Worm (Caenorhabditis elegans): Measurements from ENCODE around the gene ser-1.

Gene ser-1

DNA sequence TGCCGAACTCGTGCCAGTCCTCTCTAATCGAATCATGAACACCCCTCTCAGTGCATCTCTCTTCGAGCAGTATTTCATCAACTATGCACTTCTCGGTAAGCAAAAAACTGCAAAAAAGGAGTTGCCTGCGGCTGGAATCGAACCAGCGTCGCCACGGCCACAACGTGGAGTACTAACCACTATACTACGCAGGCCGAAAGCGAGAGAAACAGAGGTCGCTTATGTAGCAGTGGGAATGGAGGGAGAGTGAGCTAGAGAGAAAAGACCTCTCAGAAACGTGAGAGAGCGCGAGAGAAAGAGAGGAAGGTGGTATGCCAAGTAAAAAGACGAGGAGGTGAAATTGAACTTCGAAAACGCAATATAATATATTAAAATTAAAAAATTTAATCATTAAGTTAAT lies 55.2 kb downstream of the ser-1 start (continued):
- peak; percentile 38 for TF ChIP-seq lin-54 (GFP tag; optimal IDR thresholded peaks at IDR 0.05)
- peak; percentile 97 for TF ChIP-seq tbp1 (GFP tag; optimal IDR thresholded peaks at IDR 0.05)
- no peak for TF ChIP-seq ceh-91 (GFP tag; IDR thresholded peaks at IDR 0.05)
- TF ChIP-seq F57C9.4 (tag; optimal IDR thresholded peaks at IDR 0.05): no peak
- TF ChIP-seq ztf-25 (GFP tag; IDR thresholded peaks at IDR 0.05): peak; percentile 81
- TF ChIP-seq hmg-20 (GFP tag; IDR thresholded peaks at IDR 0.05): peak; percentile 75
- TF ChIP-seq nfya-2 (GFP tag; IDR thresholded peaks at IDR 0.05): no peak
- no peak for TF ChIP-seq nhr-120 (GFP tag; IDR thresholded peaks at IDR 0.05)
- peak; percentile 58; the same call in 1 of the 2 replicates for TF ChIP-seq C17E4.6 (GFP tag; IDR thresholded peaks at IDR 0.05)
- peak; percentile 75 for TF ChIP-seq snpc-1.1 (tag; optimal IDR thresholded peaks at IDR 0.05; ENCODE audit: insufficient read depth)
- peak; percentile 87 for TF ChIP-seq ZK185.1 (tag; optimal IDR thresholded peaks at IDR 0.05; ENCODE audit: poor library complexity, severe bottlenecking)
- peak; percentile 5 for TF ChIP-seq ets-4 (GFP tag; optimal IDR thresholded peaks at IDR 0.05)
- no peak for TF ChIP-seq hlh-12 (tag; optimal IDR thresholded peaks at IDR 0.05)
- peak; percentile 82 for TF ChIP-seq madf-10 (tag; optimal IDR thresholded peaks at IDR 0.05)
- TF ChIP-seq B0336.3 (GFP tag; IDR thresholded peaks at IDR 0.05): peak; percentile 78; the same call in 1 of the 2 replicates
- TF ChIP-seq pbrm-1 (GFP tag; IDR thresholded peaks at IDR 0.05): peak; percentile 91
- peak; percentile 84 for TF ChIP-seq rpc-1 (optimal IDR thresholded peaks at IDR 0.05)
- peak; percentile 88 for TF ChIP-seq rpc-1 (tag; optimal IDR thresholded peaks at IDR 0.05)
- no peak for TF ChIP-seq Y67H2A.10 (GFP tag; conservative IDR thresholded peaks at IDR 0.05)
- peak; percentile 38 for TF ChIP-seq F57A8.1 (GFP tag; optimal IDR thresholded peaks at IDR 0.05)
- TF ChIP-seq atf-7 (tag; optimal IDR thresholded peaks at IDR 0.05): peak; percentile 51
- peak; percentile 54 for TF ChIP-seq egrh-3 (GFP tag; IDR thresholded peaks at IDR 0.05)
- peak; percentile 47 for TF ChIP-seq ztf-18 (tag; optimal IDR thresholded peaks at IDR 0.05)
- peak; percentile 61 for TF ChIP-seq K12H6.12 (tag; optimal IDR thresholded peaks at IDR 0.05)
- 0 out of 2 replicates have a peak, but pooled peaks have one; percentile 30 for TF ChIP-seq let-526 (GFP tag; IDR thresholded peaks at IDR 0.05)
- TF ChIP-seq unc-62 (GFP tag; optimal IDR thresholded peaks at IDR 0.05): no peak
- peak; percentile 36 for TF ChIP-seq nhr-80 (tag; optimal IDR thresholded peaks at IDR 0.05)
- peak; percentile 88 for TF ChIP-seq D2030.7 (GFP tag; IDR thresholded peaks at IDR 0.05)
- TF ChIP-seq pha-4 (tag; optimal IDR thresholded peaks at IDR 0.05): no peak
- TF ChIP-seq lsy-27 (tag; optimal IDR thresholded peaks at IDR 0.05; ENCODE audit: borderline replicate concordance, insufficient read depth): peak; percentile 54
- no peak for TF ChIP-seq lsl-1 (GFP tag; optimal IDR thresholded peaks at IDR 0.05)
- TF ChIP-seq ceh-100 (GFP tag; IDR thresholded peaks at IDR 0.05): no peak
- TF ChIP-seq B0019.2 (GFP tag; conservative IDR thresholded peaks at IDR 0.05): peak; percentile 36; the same call in 1 of the 2 replicates
- peak; percentile 68 for TF ChIP-seq mcd-1 (GFP tag; IDR thresholded peaks at IDR 0.05)
- TF ChIP-seq Y53G8AR.9 (GFP tag; conservative IDR thresholded peaks at IDR 0.05): no peak
- TF ChIP-seq F23B12.7 (tag; optimal IDR thresholded peaks at IDR 0.05; ENCODE audit: insufficient read depth): peak; percentile 71
- TF ChIP-seq K11D2.4 (GFP tag; IDR thresholded peaks at IDR 0.05): peak; percentile 37; the same call in 1 of the 2 replicates
- TF ChIP-seq nhr-179 (tag; optimal IDR thresholded peaks at IDR 0.05): peak; percentile 30
- TF ChIP-seq hlh-26 (GFP tag; conservative IDR thresholded peaks at IDR 0.05): no peak
- TF ChIP-seq nfyb-1 (GFP tag; IDR thresholded peaks at IDR 0.05): peak; percentile 82
- peak; percentile 68 to 71 for TF ChIP-seq rec-8 (tag; optimal IDR thresholded peaks at IDR 0.05)
- TF ChIP-seq ztf-6 (GFP tag; IDR thresholded peaks at IDR 0.05): peak; percentile 35; the same call in 1 of the 2 replicates
- TF ChIP-seq T26A5.8 (tag; optimal IDR thresholded peaks at IDR 0.05): peak; percentile 52
- no peak for TF ChIP-seq bed-2 (GFP tag; IDR thresholded peaks at IDR 0.05)
- no peak for TF ChIP-seq ceh-58 (GFP tag; IDR thresholded peaks at IDR 0.05)
- peak; percentile 33 for TF ChIP-seq tlf-1 (GFP tag; optimal IDR thresholded peaks at IDR 0.05)
- TF ChIP-seq sdz-38 (tag; optimal IDR thresholded peaks at IDR 0.05): no peak
- peak; percentile 60 for TF ChIP-seq lir-1 (GFP tag; conservative IDR thresholded peaks at IDR 0.05)
- TF ChIP-seq F22D6.2 (tag; optimal IDR thresholded peaks at IDR 0.05): peak; percentile 43

All from whole organism, young adult.